Fruit fly (Drosophila melanogaster) whole organism, wandering third instar larva: Measurements from ENCODE around the gene Rack1.

Experiments used
- Abd-B ChIP-seq: fragments of >200 bp; optimal IDR thresholded peaks from 2 replicates; lab custom pipeline; 2017; ENCODE audit warnings: missing biosample characterization, missing genetic modification characterization
- CG32264 ChIP-seq: fragments of 200-800 bp; sonication (Bioruptor generic); optimal IDR thresholded peaks from 2 replicates; lab custom pipeline; 2016; ENCODE audit warnings: missing biosample characterization, missing genetic modification characterization
- CG9705 ChIP-seq: fragments of 200-800 bp; sonication (Bioruptor generic); optimal IDR thresholded peaks from 2 replicates; lab custom pipeline; 2018; ENCODE audit warnings: missing biosample characterization, mild to moderate bottlenecking, missing genetic modification characterization
- CrebA ChIP-seq: fragments of 200-800 bp; sonication (Bioruptor generic); optimal IDR thresholded peaks from 2 replicates; lab custom pipeline; 2016; ENCODE audit warnings: missing biosample characterization, mild to moderate bottlenecking, missing genetic modification characterization, borderline replicate concordance
- Dfd ChIP-seq: fragments of >200 bp; optimal IDR thresholded peaks from 2 replicates; lab custom pipeline; 2017; ENCODE audit warnings: missing biosample characterization, missing genetic modification characterization
- Dif ChIP-seq: fragments of 200-275, 200-300 bp; sonication (Bioruptor generic); optimal IDR thresholded peaks from 2 replicates; lab custom pipeline; 2018; ENCODE audit warnings: missing biosample characterization, missing genetic modification characterization; ENCODE audit not compliant: partially characterized antibody
- GATAd ChIP-seq: sonication (Bioruptor generic); optimal IDR thresholded peaks from 2 replicates; lab custom pipeline; 2016; ENCODE audit warnings: missing biosample characterization, missing genetic modification characterization
- HLH106 ChIP-seq: fragments of 200-800 bp; optimal IDR thresholded peaks from 3 replicates; lab custom pipeline; 2019; ENCODE audit warnings: missing biosample characterization, mild to moderate bottlenecking, missing genetic modification characterization, moderate library complexity
- Hnf4 ChIP-seq: fragments of 200-800 bp; sonication (Bioruptor generic); optimal IDR thresholded peaks from 2 replicates; lab custom pipeline; 2016; ENCODE audit warnings: missing biosample characterization, mild to moderate bottlenecking, missing genetic modification characterization
- Hr78 ChIP-seq: fragments of >200 bp; optimal IDR thresholded peaks from 2 replicates; lab custom pipeline; 2017; ENCODE audit warnings: missing biosample characterization, missing genetic modification characterization
- Hr83 ChIP-seq: fragments of 200-300 bp; sonication (Bioruptor generic); optimal IDR thresholded peaks from 2 replicates; lab custom pipeline; 2016; ENCODE audit warnings: missing biosample characterization, mild to moderate bottlenecking, missing genetic modification characterization, moderate library complexity; ENCODE audit not compliant: poor library complexity, severe bottlenecking
- Jra ChIP-seq: sonication (Bioruptor generic); optimal IDR thresholded peaks from 2 replicates; lab custom pipeline; 2016; ENCODE audit warnings: missing biosample characterization, missing genetic modification characterization
- Mio ChIP-seq: sonication (Bioruptor generic); optimal IDR thresholded peaks from 2 replicates; lab custom pipeline; 2016; ENCODE audit warnings: missing biosample characterization, missing genetic modification characterization
- Myc ChIP-seq: fragments of >200 bp; optimal IDR thresholded peaks from 2 replicates; lab custom pipeline; 2017
- N ChIP-seq: fragments of >200 bp; optimal IDR thresholded peaks from 2 replicates; lab custom pipeline; 2018; ENCODE audit warnings: missing biosample characterization, missing external identifiers, missing genetic modification characterization
- OdsH ChIP-seq: fragments of 200-800 bp; sonication (Bioruptor generic); optimal IDR thresholded peaks from 2 replicates; lab custom pipeline; 2016; ENCODE audit warnings: missing biosample characterization, mild to moderate bottlenecking, missing genetic modification characterization
- Rel ChIP-seq, 2 experiments: fragments of 200-800 bp; sonication (Bioruptor generic) in 1 of 2; optimal IDR thresholded peaks; 2 replicates in 1 of 2; 3 replicates in 1 of 2; lab custom pipeline; 2016 to 2019; ENCODE audit warnings: mild to moderate bottlenecking in 2 of 2, missing biosample characterization in 2 of 2, missing genetic modification characterization in 2 of 2, moderate library complexity in 1 of 2
- Sp1 ChIP-seq: fragments of 200-800 bp; sonication (Bioruptor generic); optimal IDR thresholded peaks from 3 replicates; lab custom pipeline; 2019; ENCODE audit warnings: missing biosample characterization, mild to moderate bottlenecking, missing genetic modification characterization, moderate library complexity
- Vsx2 ChIP-seq: fragments of 200-300, 225-300 bp; sonication (Bioruptor generic); optimal IDR thresholded peaks from 2 replicates; lab custom pipeline; 2018; ENCODE audit warnings: missing biosample characterization, missing genetic modification characterization; ENCODE audit not compliant: partially characterized antibody
- br ChIP-seq: fragments of 200-800 bp; sonication (Bioruptor generic); optimal IDR thresholded peaks from 2 replicates; lab custom pipeline; 2016; ENCODE audit warnings: missing biosample characterization, missing genetic modification characterization
- brk ChIP-seq: fragments of 200-800 bp; sonication (Bioruptor generic); optimal IDR thresholded peaks from 2 replicates; lab custom pipeline; 2016; ENCODE audit warnings: missing biosample characterization, mild to moderate bottlenecking, missing genetic modification characterization
- dl ChIP-seq, 2 experiments: fragments of 175-275, 200-275 bp in 1 of 2; fragments of 200-275 bp in 1 of 2; sonication (Bioruptor generic); optimal IDR thresholded peaks; lab custom pipeline; 2018; ENCODE audit warnings: mild to moderate bottlenecking in 2 of 2, missing biosample characterization in 2 of 2, missing genetic modification characterization in 2 of 2, moderate library complexity in 2 of 2; ENCODE audit not compliant: partially characterized antibody in 2 of 2, insufficient read depth in 1 of 2
- dmrt93B ChIP-seq: fragments of 200-800 bp; sonication (Bioruptor generic); optimal IDR thresholded peaks from 2 replicates; lab custom pipeline; 2018; ENCODE audit warnings: missing biosample characterization, mild to moderate bottlenecking, missing genetic modification characterization
- dsf ChIP-seq: sonication (Bioruptor generic); optimal IDR thresholded peaks from 2 replicates; lab custom pipeline; 2016; ENCODE audit warnings: missing biosample characterization, missing genetic modification characterization, borderline replicate concordance
- ey ChIP-seq: fragments of 200-800 bp; sonication (Bioruptor generic); optimal IDR thresholded peaks from 2 replicates; lab custom pipeline; 2016; ENCODE audit warnings: missing biosample characterization, missing genetic modification characterization
- foxo ChIP-seq, 2 experiments: fragments of 200-800 bp; sonication (Bioruptor generic); optimal IDR thresholded peaks; 2 replicates in 1 of 2; 3 replicates in 1 of 2; lab custom pipeline; 2016 to 2017; ENCODE audit warnings: missing biosample characterization in 2 of 2, missing genetic modification characterization in 2 of 2
- fru ChIP-seq: fragments of 200-800 bp; sonication (Bioruptor generic); optimal IDR thresholded peaks from 3 replicates; lab custom pipeline; 2016; ENCODE audit warnings: missing biosample characterization, mild to moderate bottlenecking, missing genetic modification characterization
- h ChIP-seq: fragments of 200-800 bp; sonication (Bioruptor generic); optimal IDR thresholded peaks from 3 replicates; lab custom pipeline; 2016; ENCODE audit warnings: missing biosample characterization, mild to moderate bottlenecking, missing genetic modification characterization
- jim ChIP-seq: fragments of 175-275, 200-325 bp; sonication (Bioruptor generic); optimal IDR thresholded peaks from 2 replicates; lab custom pipeline; 2016; ENCODE audit warnings: missing biosample characterization, mild to moderate bottlenecking, missing genetic modification characterization
- lola ChIP-seq: fragments of >200 bp; optimal IDR thresholded peaks from 2 replicates; lab custom pipeline; 2017; ENCODE audit warnings: missing biosample characterization, missing genetic modification characterization
- pan ChIP-seq: fragments of >200 bp; optimal IDR thresholded peaks from 2 replicates; lab custom pipeline; 2017
- psq ChIP-seq: fragments of 200-800 bp; sonication (Bioruptor generic); optimal IDR thresholded peaks from 3 replicates; lab custom pipeline; 2017; ENCODE audit warnings: missing biosample characterization, mild to moderate bottlenecking, missing genetic modification characterization, moderate library complexity
- rgr ChIP-seq: fragments of 200-800 bp; sonication (Bioruptor generic); optimal IDR thresholded peaks from 3 replicates; lab custom pipeline; 2016; ENCODE audit warnings: missing biosample characterization, mild to moderate bottlenecking, missing genetic modification characterization
- sage ChIP-seq: fragments of 200-800 bp; sonication (Bioruptor generic); optimal IDR thresholded peaks from 2 replicates; lab custom pipeline; 2016; ENCODE audit warnings: missing biosample characterization, mild to moderate bottlenecking, missing genetic modification characterization
- sv ChIP-seq: fragments of 200-800 bp; sonication (Bioruptor generic); optimal IDR thresholded peaks from 3 replicates; lab custom pipeline; 2016; ENCODE audit warnings: missing biosample characterization, missing genetic modification characterization
- tai ChIP-seq: sonication (Bioruptor generic); optimal IDR thresholded peaks from 2 replicates; lab custom pipeline; 2016; ENCODE audit warnings: missing biosample characterization, missing genetic modification characterization
- usp ChIP-seq: fragments of >200 bp; optimal IDR thresholded peaks from 2 replicates; lab custom pipeline; 2017; ENCODE audit warnings: missing biosample characterization, missing genetic modification characterization
- woc ChIP-seq: sonication (Bioruptor generic); optimal IDR thresholded peaks from 2 replicates; lab custom pipeline; 2016; ENCODE audit warnings: missing biosample characterization, mild to moderate bottlenecking, missing genetic modification characterization

Gene Rack1

DNA sequence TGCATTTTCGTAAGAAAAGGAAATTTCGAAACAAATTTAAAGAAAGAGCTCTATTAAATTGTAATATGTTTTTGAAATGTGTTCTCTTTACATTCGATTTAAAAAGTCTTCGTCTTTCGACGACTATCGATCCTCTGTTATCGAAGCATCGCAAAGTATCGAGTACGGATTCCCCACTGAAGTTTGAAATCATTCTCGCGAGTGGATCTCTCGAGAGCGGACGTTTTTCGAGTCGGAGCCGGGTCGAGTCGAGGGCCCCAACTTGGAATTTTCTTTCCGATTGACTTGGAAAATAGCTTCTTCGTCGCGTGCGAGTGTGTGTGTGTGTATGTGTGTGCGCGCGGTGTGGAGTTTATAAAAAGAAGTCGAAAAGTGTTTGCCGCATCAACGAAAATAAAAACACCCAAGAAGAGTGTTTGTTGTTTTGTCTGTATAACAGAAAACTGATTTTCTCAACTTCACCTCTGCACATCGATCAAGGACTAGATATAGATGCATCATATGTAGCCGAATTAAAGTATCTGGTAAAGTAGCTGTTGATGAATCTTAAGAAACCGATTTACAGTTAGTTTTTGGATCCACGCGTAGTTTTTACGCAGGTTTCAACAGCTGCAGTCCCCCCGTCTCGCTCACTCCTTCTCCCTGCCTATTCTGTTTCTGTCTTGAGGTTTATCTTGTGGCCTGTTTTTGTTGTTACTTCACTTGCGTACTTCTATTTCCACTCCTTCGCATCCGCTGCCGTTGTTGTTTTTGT lies 15.7 kb downstream of the Rack1 start, which contains the start of gene LanB1:
Gene LanB1, plus strand, starts transcription at position 190 of the 754 bp plus-strand sequence.
- TF ChIP-seq Mio (GFP tag; lab: Kevin White, UChicago): no peak
- no peak for TF ChIP-seq br
- TF ChIP-seq tai (GFP tag; lab: Kevin White, UChicago): no peak
- TF ChIP-seq brk (GFP tag; lab: Kevin White, UChicago): no peak
- no peak for TF ChIP-seq Myc (lab: Kevin White, UChicago)
- peak; percentile 36 for TF ChIP-seq Dif (GFP tag; lab: Kevin White, UChicago)
- TF ChIP-seq Abd-B (GFP tag; lab: Kevin White, UChicago): no peak
- no peak for TF ChIP-seq rgr
- no peak for TF ChIP-seq Vsx2
- no peak for TF ChIP-seq HLH106 (tag; lab: Kevin White, UChicago)
- TF ChIP-seq CG9705 (GFP tag; lab: Kevin White, UChicago): no peak
- no peak for TF ChIP-seq Hr78 (GFP tag; lab: Kevin White, UChicago)
- no peak for TF ChIP-seq dsf (GFP tag; lab: Kevin White, UChicago)
- no peak for TF ChIP-seq woc (GFP tag; lab: Kevin White, UChicago)
- no peak for TF ChIP-seq jim (GFP tag; lab: Kevin White, UChicago)
- no peak for TF ChIP-seq dl (GFP tag; optimal IDR thresholded peaks at IDR 0.05; lab: Kevin White, UChicago; ENCODE audit: insufficient read depth in 1 of 2, partially characterized antibody in 2 of 2)
- TF ChIP-seq Jra (GFP tag; lab: Kevin White, UChicago): no peak
- peak; percentile 88 for TF ChIP-seq psq
- TF ChIP-seq usp: no peak
- no peak for TF ChIP-seq pan (lab: Kevin White, UChicago)
- TF ChIP-seq sv (GFP tag; lab: Kevin White, UChicago): no peak
- TF ChIP-seq CrebA (GFP tag; lab: Kevin White, UChicago): no peak
- no peak for TF ChIP-seq Dfd
- TF ChIP-seq N (GFP tag; lab: Kevin White, UChicago): no peak
- peak in 1 of 2 experiments; percentile 4 for TF ChIP-seq foxo (GFP tag; optimal IDR thresholded peaks at IDR 0.05; lab: Kevin White, UChicago)
- TF ChIP-seq CG32264 (GFP tag; lab: Kevin White, UChicago): no peak
- no peak for TF ChIP-seq fru (GFP tag; lab: Kevin White, UChicago)
- TF ChIP-seq h (GFP tag; lab: Kevin White, UChicago): no peak
- TF ChIP-seq Rel (GFP tag; optimal IDR thresholded peaks at IDR 0.05; lab: Kevin White, UChicago): no peak
- peak; percentile 74 for TF ChIP-seq Rel (tag; optimal IDR thresholded peaks at IDR 0.05; lab: Kevin White, UChicago)
- no peak for TF ChIP-seq GATAd
- no peak for TF ChIP-seq lola
- TF ChIP-seq ey (GFP tag; lab: Kevin White, UChicago): no peak
- TF ChIP-seq OdsH (GFP tag; lab: Kevin White, UChicago): no peak
- TF ChIP-seq Hr83: peak; percentile 48
- TF ChIP-seq dmrt93B (GFP tag; lab: Kevin White, UChicago): no peak
- TF ChIP-seq sage (GFP tag; lab: Kevin White, UChicago): no peak
- TF ChIP-seq Hnf4: no peak
- peak; percentile 5 for TF ChIP-seq Sp1

DNA sequence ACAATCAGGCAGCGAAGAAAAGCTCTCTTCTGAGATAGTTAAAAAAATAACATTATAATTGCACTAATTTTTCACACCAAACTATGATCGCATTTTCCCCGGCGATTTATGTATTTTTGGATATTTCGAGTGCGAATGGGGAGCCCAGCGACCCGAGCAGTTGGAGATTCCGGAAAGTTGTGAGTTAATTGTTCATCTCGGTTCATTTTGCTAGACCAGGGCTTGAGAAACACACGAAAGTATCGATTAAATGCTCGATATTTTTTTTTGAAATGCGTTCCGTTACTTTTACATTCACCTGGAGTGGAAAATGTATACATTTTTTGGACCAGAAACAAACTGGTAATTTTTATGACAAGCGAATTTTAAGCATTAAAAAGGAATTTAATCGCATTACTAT lies 16.6 kb downstream of the Rack1 start, which contains the start of gene Cdc14:
Gene Cdc14, minus strand, starts transcription at position 185 of the 400 bp plus-strand sequence.
- TF ChIP-seq fru (GFP tag; lab: Kevin White, UChicago) (peak; percentile 5), sv (GFP tag; lab: Kevin White, UChicago) (no peak), Vsx2 (peak; percentile 28), Rel (GFP tag; optimal IDR thresholded peaks at IDR 0.05; lab: Kevin White, UChicago) (no peak), Rel (tag; optimal IDR thresholded peaks at IDR 0.05; lab: Kevin White, UChicago) (peak; percentile 59), Sp1 (peak; percentile 3), Hr83 (peak; percentile 60), rgr (no peak), foxo (GFP tag; optimal IDR thresholded peaks at IDR 0.05; lab: Kevin White, UChicago) (peak in 1 of 2 experiments; percentile 4), br (peak; percentile 6)
